Worm (Caenorhabditis elegans): ENCODE measurements around the gene T22C8.4.

DNA sequence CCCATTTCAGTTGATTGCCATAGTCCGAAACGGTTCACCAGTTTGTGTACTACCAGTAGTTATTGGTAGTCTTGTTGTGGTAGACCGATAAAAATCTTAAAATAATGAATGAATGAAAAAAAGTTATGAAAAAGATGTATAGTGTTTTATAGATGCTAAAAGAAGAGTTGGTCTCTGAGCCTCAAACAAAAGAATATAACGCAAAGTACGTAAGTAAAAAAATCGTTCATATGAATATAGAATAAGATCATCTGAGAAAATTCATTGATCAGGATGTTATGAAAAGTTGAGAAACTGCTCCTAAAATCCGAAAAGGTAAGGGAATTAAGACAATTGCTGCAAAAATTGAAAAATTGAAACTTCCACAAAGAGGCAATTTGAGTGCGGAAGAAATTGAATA is 5.8 kb downstream of the T22C8.4 start, which contains the start of gene chhy-1:
- TF ChIP-seq lsy-12 (tag; optimal IDR thresholded peaks at IDR 0.05): no peak
- no peak for TF ChIP-seq elt-2 (tag; optimal IDR thresholded peaks at IDR 0.05)
